Fruit fly (Drosophila melanogaster) S2 (cell line): Measurements from ENCODE around the gene CG3345.

Experiments used
- CG8478 ChIP-seq: fragments of >200 bp; optimal IDR thresholded peaks from 2 replicates; lab custom pipeline; 2018
- CTCF ChIP-seq, 2 experiments: fragments of >200 bp; optimal IDR thresholded peaks; 2 replicates each; lab custom pipeline; 2018

The CG3345 gene

dm6 chr2L:278134-278533 lies 9.2 kb downstream of the CG3345 start, which contains the start of gene CG17078:
TSS of gene CG17078 (minus strand) at chr2L:278234.
- TF ChIP-seq CTCF (optimal IDR thresholded peaks at IDR 0.05; lab: Kevin White, UChicago) (no peak), CG8478 (lab: Kevin White, UChicago) (no peak)

- TF ChIP-seq CTCF (optimal IDR thresholded peaks at IDR 0.05; lab: Kevin White, UChicago) (peak in 1 of 2 experiments; percentile 35), CG8478 (lab: Kevin White, UChicago) (no peak)
Measured at dm6 chr2L:283071-283482, 14.2 kb downstream of the CG3345 start, which contains the start of gene CG11601. TSS of gene CG11601 (minus strand) at chr2L:283269.

DNA sequence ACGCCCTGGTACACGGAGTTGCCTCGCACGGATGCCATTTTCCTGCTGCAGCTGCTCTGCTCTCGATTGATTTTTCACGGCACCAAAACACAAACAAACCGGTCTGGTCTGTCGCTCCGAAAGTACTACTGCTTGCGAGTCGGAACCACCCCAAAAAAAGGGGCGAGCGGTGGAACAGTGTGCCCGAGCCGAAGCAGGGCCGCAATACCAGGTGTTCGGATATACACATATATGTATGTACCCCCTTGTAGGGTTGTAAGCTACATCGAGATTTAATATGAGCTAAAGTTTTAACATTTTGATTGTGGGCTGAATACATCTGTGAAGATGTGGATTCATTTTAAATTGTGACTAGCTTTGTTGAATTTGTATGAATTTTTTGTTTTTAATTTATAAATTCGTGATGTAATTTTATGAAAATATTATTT lies 16.7 kb downstream of the CG3345 start:
- TF ChIP-seq CTCF (optimal IDR thresholded peaks at IDR 0.05; lab: Kevin White, UChicago) (no peak), CG8478 (lab: Kevin White, UChicago) (no peak)

DNA sequence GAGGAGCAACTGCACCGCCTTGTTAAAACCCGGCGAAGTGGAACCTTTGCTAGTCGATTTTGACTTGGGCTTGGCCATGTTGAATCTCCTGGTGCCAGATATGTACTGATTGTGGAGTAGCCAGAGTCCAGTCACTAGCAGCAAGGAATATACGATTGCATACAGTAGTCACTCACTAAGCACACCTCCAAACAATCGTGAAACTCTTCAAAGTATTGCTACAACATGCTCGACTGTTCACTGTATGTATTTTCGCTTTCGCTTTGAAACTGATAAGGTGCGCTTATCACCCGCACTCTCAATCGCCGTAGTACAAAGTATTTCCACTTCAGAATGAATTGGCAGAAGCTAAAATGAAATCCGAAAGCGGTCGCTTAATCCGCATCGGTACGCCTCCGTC lies 17.5 kb downstream of the CG3345 start:
- TF ChIP-seq CTCF (optimal IDR thresholded peaks at IDR 0.05; lab: Kevin White, UChicago) = no peak
- TF ChIP-seq CG8478 (lab: Kevin White, UChicago) = no peak

- TF ChIP-seq CG8478 (lab: Kevin White, UChicago) (no peak), CTCF (optimal IDR thresholded peaks at IDR 0.05; lab: Kevin White, UChicago) (no peak)
Measured at dm6 chr2L:289044-289443, 20.2 kb downstream of the CG3345 start, which contains the start of gene Amnionless. TSS of gene Amnionless (minus strand) at chr2L:289144.

- TF ChIP-seq CTCF (optimal IDR thresholded peaks at IDR 0.05; lab: Kevin White, UChicago) = no peak
- no peak for TF ChIP-seq CG8478 (lab: Kevin White, UChicago)
Measured at dm6 chr2L:290373-290772, 21.5 kb downstream of the CG3345 start.

dm6 chr2L:290949-291348 lies 22.1 kb downstream of the CG3345 start:
- TF ChIP-seq CTCF (optimal IDR thresholded peaks at IDR 0.05; lab: Kevin White, UChicago) (no peak), CG8478 (lab: Kevin White, UChicago) (no peak)

- no peak for TF ChIP-seq CTCF (optimal IDR thresholded peaks at IDR 0.05; lab: Kevin White, UChicago)
- no peak for TF ChIP-seq CG8478 (lab: Kevin White, UChicago)
Measured at dm6 chr2L:291657-292056, 22.8 kb downstream of the CG3345 start, which contains the start of gene CG3625. TSS of gene CG3625 (minus strand) at chr2L:291795.

DNA sequence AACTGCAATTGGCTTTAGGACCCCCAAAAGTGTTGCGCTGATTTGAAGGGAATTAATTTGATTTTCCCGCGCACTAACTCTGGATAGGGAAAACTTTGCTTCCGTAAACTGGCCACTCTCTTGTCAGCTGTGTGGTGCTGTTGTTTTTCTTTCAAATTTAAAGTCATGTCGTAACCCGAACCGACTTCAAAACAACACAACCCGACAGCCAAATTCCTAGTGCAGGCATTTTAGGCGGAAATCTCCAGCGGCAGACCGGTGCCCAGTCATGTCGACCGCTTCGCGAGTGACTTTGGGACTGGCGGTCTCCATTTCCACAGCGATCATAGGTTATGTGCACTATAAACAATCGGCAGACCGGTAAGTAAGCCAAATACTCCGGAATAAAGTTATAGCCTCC lies 23.4 kb downstream of the CG3345 start, which contains the start of gene CG11562:
TSS of gene CG11562 (plus strand) at position 119 of the 400 bp plus-strand sequence.
- TF ChIP-seq CTCF (optimal IDR thresholded peaks at IDR 0.05; lab: Kevin White, UChicago) (no peak), CG8478 (lab: Kevin White, UChicago) (no peak)

- TF ChIP-seq CTCF (optimal IDR thresholded peaks at IDR 0.05; lab: Kevin White, UChicago) = peak; percentile 35 to 48
- TF ChIP-seq CG8478 (lab: Kevin White, UChicago) = no peak
Measured at dm6 chr2L:294452-295362, 25.8 kb downstream of the CG3345 start, which contains the start of the genes U2af38 and Stip1. TSS of gene U2af38 (minus strand) at chr2L:294681. TSS of gene Stip1 (plus strand) at chr2L:295122.

dm6 chr2L:297480-298284 lies 28.8 kb downstream of the CG3345 start, which contains the start of gene Pi3K21B:
TSS of gene Pi3K21B (plus strand) at chr2L:297880.
- no peak for TF ChIP-seq CG8478 (lab: Kevin White, UChicago)
- TF ChIP-seq CTCF (optimal IDR thresholded peaks at IDR 0.05; lab: Kevin White, UChicago) = peak; percentile 1 to 12

DNA sequence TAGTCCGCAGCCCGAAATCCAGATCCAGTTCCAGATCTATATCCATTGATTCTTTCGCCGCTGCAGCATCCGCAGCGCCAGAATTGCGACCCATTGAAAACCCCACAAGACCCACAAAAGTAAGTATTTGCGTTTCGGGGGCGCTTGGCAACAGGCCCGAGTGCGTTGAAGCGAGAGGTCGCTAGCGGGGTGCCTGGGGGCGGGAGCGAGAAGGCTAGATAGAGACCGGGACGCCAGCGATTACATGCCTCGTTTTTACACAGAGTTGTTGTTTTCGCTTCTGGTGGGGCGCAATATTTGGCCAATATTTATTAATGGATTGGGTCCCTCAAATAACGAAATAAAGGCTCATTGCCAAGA lies 29.4 kb downstream of the CG3345 start:
- TF ChIP-seq CG8478 (lab: Kevin White, UChicago) = no peak
- no peak for TF ChIP-seq CTCF (optimal IDR thresholded peaks at IDR 0.05; lab: Kevin White, UChicago)

- no peak for TF ChIP-seq CTCF (optimal IDR thresholded peaks at IDR 0.05; lab: Kevin White, UChicago)
- TF ChIP-seq CG8478 (lab: Kevin White, UChicago) = no peak
Measured at dm6 chr2L:299038-299437, 30.1 kb downstream of the CG3345 start.

- no peak for TF ChIP-seq CG8478 (lab: Kevin White, UChicago)
- no peak for TF ChIP-seq CTCF (optimal IDR thresholded peaks at IDR 0.05; lab: Kevin White, UChicago)
Measured at dm6 chr2L:300006-300405, 31.1 kb downstream of the CG3345 start.
